Worm (Caenorhabditis elegans) whole organism, L4 larva: ENCODE results near the gene rbd-1.

ENCODE experiments used
- F49E8.2 ChIP-seq: sonication (generic microtip); optimal IDR thresholded peaks from 2 replicates; lab custom pipeline; 2016; ENCODE audit warnings: missing compliant biosample characterization, mild to moderate bottlenecking, missing genetic modification characterization, borderline replicate concordance
- R02D3.7 ChIP-seq: fragments of 150-350 bp; sonication (generic microtip); optimal IDR thresholded peaks from 3 replicates; lab custom pipeline; 2014; ENCODE audit warnings: missing biosample characterization, missing genetic modification characterization
- aly-2 ChIP-seq: sonication (generic microtip); optimal IDR thresholded peaks from 2 replicates; lab custom pipeline; 2018; ENCODE audit warnings: missing biosample characterization, missing genetic modification characterization
- ama-1 ChIP-seq: fragments of 150-350 bp; optimal IDR thresholded peaks from 2 replicates; lab custom pipeline; 2014; ENCODE audit warnings: inconsistent platforms, mixed read lengths
- ceh-44 ChIP-seq: fragments of 200-800 bp; sonication (Bioruptor generic); IDR thresholded peaks from 2 replicates; pipeline ENCODE4 v1.3.6; 2022; ENCODE audit warnings: missing genetic modification reagents, missing genetic modification characterization, missing compliant biosample characterization
- ces-1 ChIP-seq: fragments of 150-350 bp; sonication (generic microtip); optimal IDR thresholded peaks from 4 replicates; lab custom pipeline; 2014; ENCODE audit warnings: missing biosample characterization, missing genetic modification reagents, missing genetic modification characterization
- lin-13 ChIP-seq: fragments of 150-350 bp; optimal IDR thresholded peaks from 2 replicates; lab custom pipeline; 2014; ENCODE audit warnings: missing biosample characterization, missing genetic modification reagents, missing genetic modification characterization
- mdl-1 ChIP-seq, 2 experiments: fragments of 150-350 bp in 1 of 2; sonication (generic microtip) in 1 of 2; optimal IDR thresholded peaks; 2 replicates each; lab custom pipeline; 2014 to 2017; ENCODE audit warnings: missing biosample characterization in 2 of 2, missing genetic modification characterization in 2 of 2
- mep-1 ChIP-seq: fragments of 150-350 bp; sonication (generic microtip); optimal IDR thresholded peaks from 3 replicates; lab custom pipeline; 2014; ENCODE audit warnings: missing biosample characterization, missing genetic modification characterization
- nhr-77 ChIP-seq: fragments of 150-350 bp; optimal IDR thresholded peaks from 2 replicates; lab custom pipeline; 2014; ENCODE audit warnings: missing biosample characterization, missing genetic modification characterization
- php-3 ChIP-seq: fragments of 200-800 bp; sonication (Bioruptor generic); IDR thresholded peaks from 2 replicates; pipeline ENCODE4 v1.3.6; 2022; ENCODE audit warnings: missing genetic modification reagents, missing genetic modification characterization, missing compliant biosample characterization
- skn-1 ChIP-seq: fragments of 150-350 bp; optimal IDR thresholded peaks from 2 replicates; lab custom pipeline; 2014; ENCODE audit warnings: missing biosample characterization, missing genetic modification characterization
- unc-39 ChIP-seq: sonication (generic microtip); optimal IDR thresholded peaks from 2 replicates; lab custom pipeline; 2017; ENCODE audit warnings: missing biosample characterization, missing genetic modification characterization
- zfp-3 ChIP-seq: fragments of 200-800 bp; sonication (Bioruptor generic); conservative IDR thresholded peaks from 2 replicates; pipeline ENCODE4 v1.3.6; 2022; ENCODE audit warnings: missing genetic modification reagents, missing genetic modification characterization, missing compliant biosample characterization

- TF ChIP-seq mdl-1 (tag; optimal IDR thresholded peaks at IDR 0.05; lab: Kevin White, UChicago) (no peak), ama-1 (lab: Kevin White, UChicago) (no peak), F49E8.2 (tag; lab: Kevin White, UChicago) (no peak), nhr-77 (no peak), mep-1 (tag; lab: Kevin White, UChicago) (no peak), zfp-3 (GFP tag; lab: Robert Waterston, UW) (no peak), R02D3.7 (tag; lab: Kevin White, UChicago) (no peak), aly-2 (tag; lab: Kevin White, UChicago) (no peak), ceh-44 (no peak), ces-1 (GFP tag; lab: Kevin White, UChicago) (peak; percentile 30), skn-1 (no peak), php-3 (GFP tag; lab: Robert Waterston, UW) (no peak), unc-39 (no peak), lin-13 (GFP tag; lab: Kevin White, UChicago) (no peak)
Observed at ce11 chrIV:12773519-12773918, 48.7 kb downstream of the rbd-1 start, which contains the start of gene unc-31.
